Worm (Caenorhabditis elegans): ENCODE data around the gene abl-1.
A peak's percentile ranks its signal among the peaks of the same experiment; 100 is the strongest.

The abl-1 gene

DNA sequence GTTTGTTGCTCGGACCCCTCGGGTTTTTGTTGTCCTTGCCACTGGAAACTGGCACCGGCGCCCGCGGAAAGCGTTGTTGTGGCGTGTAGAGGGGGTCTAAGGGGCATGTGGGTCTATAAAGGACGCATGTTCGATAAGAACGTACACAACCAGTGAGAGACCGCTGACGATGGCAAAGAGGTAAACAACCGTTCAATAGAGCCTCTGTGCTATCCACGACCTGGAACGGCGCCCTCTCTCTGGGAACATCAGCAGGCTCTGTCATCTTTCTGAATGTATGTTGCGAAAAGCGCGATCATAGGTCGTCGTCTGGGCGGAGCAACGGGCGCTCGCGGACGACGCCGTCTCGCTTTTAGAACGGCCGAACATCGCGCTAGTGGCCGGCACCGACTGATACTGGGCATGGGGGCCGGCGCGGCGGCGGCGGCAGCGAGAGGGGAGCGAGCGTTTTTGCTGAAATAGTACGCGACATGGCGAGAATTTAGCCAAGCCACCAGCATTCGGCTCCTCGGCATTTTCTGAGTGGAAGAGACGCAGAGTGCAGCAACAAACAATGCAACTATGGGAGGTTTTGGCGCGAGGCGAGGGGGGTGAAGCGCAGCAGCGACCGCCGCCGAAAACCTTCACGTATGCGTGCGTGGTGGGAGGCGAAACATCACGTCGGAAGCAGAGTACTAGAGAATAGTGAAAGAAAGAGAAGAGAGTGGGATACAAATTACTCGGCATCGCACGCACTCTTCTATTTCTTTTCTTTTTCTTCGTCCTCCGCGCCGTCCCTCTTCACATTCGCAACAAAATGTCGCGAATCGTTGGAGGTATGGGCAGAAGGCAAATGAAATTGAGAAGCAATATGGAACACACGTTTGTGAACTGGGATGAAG is 13.3 kb upstream of the abl-1 start (continued):
- no peak for TF ChIP-seq ceh-82 (tag; optimal IDR thresholded peaks at IDR 0.05)
- TF ChIP-seq mxl-2 (GFP tag; conservative IDR thresholded peaks at IDR 0.05) = no peak
- no peak for TF ChIP-seq F49E8.2 (tag; optimal IDR thresholded peaks at IDR 0.05; ENCODE audit: borderline replicate concordance)
- peak; percentile 25 for TF ChIP-seq nhr-6 (tag; optimal IDR thresholded peaks at IDR 0.05)
- no peak for TF ChIP-seq F26F4.8 (GFP tag; conservative IDR thresholded peaks at IDR 0.05)
- TF ChIP-seq tra-1 (GFP tag; IDR thresholded peaks at IDR 0.05) = peak; percentile 89
- peak; percentile 68 to 90 for TF ChIP-seq mdl-1 (tag; optimal IDR thresholded peaks at IDR 0.05)
- TF ChIP-seq nhr-111 (GFP tag; optimal IDR thresholded peaks at IDR 0.05) = no peak
- peak; percentile 76 for TF ChIP-seq spr-1 (tag; optimal IDR thresholded peaks at IDR 0.05)
- TF ChIP-seq lsy-2 (tag; optimal IDR thresholded peaks at IDR 0.05) = peak; percentile 12 to 63
- TF ChIP-seq pha-4 (GFP tag; IDR thresholded peaks at IDR 0.05) = peak; percentile 87
- no peak for TF ChIP-seq pha-4 (tag; optimal IDR thresholded peaks at IDR 0.05)
- no peak for TF ChIP-seq daf-19 (GFP tag; conservative IDR thresholded peaks at IDR 0.05)
- TF ChIP-seq skn-1 (tag; optimal IDR thresholded peaks at IDR 0.05) = no peak
- peak; percentile 80 for TF ChIP-seq ceh-20 (GFP tag; IDR thresholded peaks at IDR 0.05)
- TF ChIP-seq lim-7 (GFP tag; IDR thresholded peaks at IDR 0.05) = peak; percentile 62; the same call in 1 of the 2 replicates
- peak; percentile 73 for TF ChIP-seq ceh-32 (tag; optimal IDR thresholded peaks at IDR 0.05; ENCODE audit: poor library complexity)
- TF ChIP-seq hif-1 (tag; optimal IDR thresholded peaks at IDR 0.05) = peak; percentile 27 to 91
- TF ChIP-seq zfp-2 (tag; optimal IDR thresholded peaks at IDR 0.05) = no peak
- TF ChIP-seq set-16 (GFP tag; IDR thresholded peaks at IDR 0.05) = peak; percentile 99
- peak; percentile 86 for TF ChIP-seq nhr-48 (tag; optimal IDR thresholded peaks at IDR 0.05)
- peak; percentile 2 for TF ChIP-seq duxl-1 (tag; optimal IDR thresholded peaks at IDR 0.05; ENCODE audit: poor library complexity)
- TF ChIP-seq ama-1 (optimal IDR thresholded peaks at IDR 0.05) = peak; percentile 22
- TF ChIP-seq lin-1 (GFP tag; IDR thresholded peaks at IDR 0.05) = peak; percentile 84
- TF ChIP-seq unc-62 (GFP tag; optimal IDR thresholded peaks at IDR 0.05 in 1 of 2) = peak in 1 of 2 experiments; percentile 99
- TF ChIP-seq unc-62 (tag; optimal IDR thresholded peaks at IDR 0.05) = no peak
- peak; percentile 75 for TF ChIP-seq nhr-28 (tag; optimal IDR thresholded peaks at IDR 0.05)
- no peak for TF ChIP-seq spr-3 (GFP tag; optimal IDR thresholded peaks at IDR 0.05)
- peak; percentile 21 for TF ChIP-seq zag-1 (tag; optimal IDR thresholded peaks at IDR 0.05)
- peak; percentile 90 for TF ChIP-seq dve-1 (tag; optimal IDR thresholded peaks at IDR 0.05; ENCODE audit: insufficient read depth)
- TF ChIP-seq ctbp-1 (GFP tag; IDR thresholded peaks at IDR 0.05) = peak; percentile 88
- no peak for TF ChIP-seq ceh-62 (tag; optimal IDR thresholded peaks at IDR 0.05)
- TF ChIP-seq ZK337.2 (GFP tag; IDR thresholded peaks at IDR 0.05) = no peak
- peak; percentile 65 for TF ChIP-seq T26A8.4 (GFP tag; IDR thresholded peaks at IDR 0.05)
- TF ChIP-seq lin-29 (GFP tag; IDR thresholded peaks at IDR 0.05) = no peak
- TF ChIP-seq lin-13 (GFP tag; optimal IDR thresholded peaks at IDR 0.05) = peak; percentile 85
- no peak for TF ChIP-seq jun-1 (tag; optimal IDR thresholded peaks at IDR 0.05)
- no peak for TF ChIP-seq ztf-11 (tag; optimal IDR thresholded peaks at IDR 0.05)
- peak; percentile 47 to 81 for TF ChIP-seq daf-16 (GFP tag; optimal IDR thresholded peaks at IDR 0.05)
- TF ChIP-seq daf-16 (tag; optimal IDR thresholded peaks at IDR 0.05) = peak; percentile 60
- no peak for TF ChIP-seq ZK546.5 (tag; optimal IDR thresholded peaks at IDR 0.05)
- TF ChIP-seq snpc-4 (tag; optimal IDR thresholded peaks at IDR 0.05) = no peak
- no peak for TF ChIP-seq D1046.2 (GFP tag; IDR thresholded peaks at IDR 0.05)
- no peak for TF ChIP-seq lin-15B (tag; optimal IDR thresholded peaks at IDR 0.05)
- TF ChIP-seq gei-8 (GFP tag; optimal IDR thresholded peaks at IDR 0.05) = peak; percentile 39
- TF ChIP-seq zip-2 (tag; optimal IDR thresholded peaks at IDR 0.05) = no peak
- no peak for TF ChIP-seq Y48G9A.11 (GFP tag; IDR thresholded peaks at IDR 0.05)
- no peak for TF ChIP-seq daf-12 (tag; optimal IDR thresholded peaks at IDR 0.05)
- TF ChIP-seq F44E2.7 (GFP tag; IDR thresholded peaks at IDR 0.05) = 0 out of 2 replicates have a peak, but pooled peaks have one; percentile 37
- TF ChIP-seq hlh-30 (tag; optimal IDR thresholded peaks at IDR 0.05; ENCODE audit: insufficient read depth) = peak; percentile 84

All from whole organism, L4 larva.